Fruit fly (Drosophila melanogaster): ENCODE results near the gene CG15160.

DNA sequence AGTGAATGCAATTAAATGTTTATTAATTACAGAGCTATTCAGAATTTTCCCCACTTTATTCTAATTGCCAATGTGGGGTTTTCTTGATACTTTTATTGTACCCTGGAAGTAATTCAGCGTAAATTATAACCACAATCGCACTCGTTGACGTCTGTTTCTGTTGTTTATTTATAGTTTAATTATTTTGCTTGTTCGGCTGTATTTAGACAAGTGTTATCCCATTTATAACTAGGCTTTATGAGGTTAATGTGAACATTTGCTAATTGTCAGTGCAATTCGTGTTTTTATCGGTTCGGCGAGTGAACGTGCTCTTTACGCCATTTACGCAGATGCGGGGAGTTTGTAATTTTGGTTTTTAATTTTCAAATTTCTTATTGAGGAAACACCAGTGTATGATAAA, 34.3 kb downstream of the CG15160 start:
- TF ChIP-seq CG32121 (GFP tag; IDR thresholded peaks at IDR 0.05) (no peak), D1 (tag; optimal IDR thresholded peaks at IDR 0.05) (no peak)

All from whole organism, pupa.